Fruit fly (Drosophila melanogaster) Kc167 (cell line): ENCODE data around the gene CG17141.

Experiments used
- h ChIP-seq: fragments of >200 bp; optimal IDR thresholded peaks from 3 replicates; lab custom pipeline; 2018; ENCODE audit warnings: missing external identifiers
- insv ChIP-seq: fragments of >200 bp; optimal IDR thresholded peaks from 3 replicates; lab custom pipeline; 2018; ENCODE audit warnings: missing external identifiers
- psq ChIP-seq: fragments of >200 bp; optimal IDR thresholded peaks from 2 replicates; lab custom pipeline; 2017; ENCODE audit warnings: missing external identifiers
- ttk ChIP-seq: sonication (Bioruptor generic); optimal IDR thresholded peaks from 2 replicates; lab custom pipeline; 2017; ENCODE audit warnings: missing external identifiers

DNA sequence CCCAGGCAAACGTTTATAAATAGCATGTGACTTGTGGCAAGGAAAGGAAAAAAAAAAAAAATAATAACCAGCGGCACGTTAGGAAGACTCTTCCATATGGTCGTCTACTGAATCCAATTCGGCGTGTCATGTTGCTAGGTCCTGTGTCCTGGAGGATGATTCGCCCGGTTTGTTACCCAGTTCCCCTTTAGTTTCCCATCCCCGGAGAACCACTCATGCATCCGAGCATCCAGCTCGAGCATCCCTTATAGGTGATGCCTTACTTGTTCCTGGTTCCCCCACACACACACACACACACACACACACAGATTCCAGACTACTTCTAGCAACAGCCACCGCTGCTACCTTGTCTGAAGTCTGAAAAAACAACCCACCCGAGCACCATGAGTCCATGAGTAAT, 29.5 kb downstream of the CG17141 start:
- TF ChIP-seq h, result no peak
- TF ChIP-seq ttk, result no peak
- no peak for TF ChIP-seq insv (lab: Kevin White, UChicago)
- TF ChIP-seq psq (lab: Kevin White, UChicago), result no peak
